Fruit fly (Drosophila melanogaster): ENCODE data around the gene CG3123.

DNA sequence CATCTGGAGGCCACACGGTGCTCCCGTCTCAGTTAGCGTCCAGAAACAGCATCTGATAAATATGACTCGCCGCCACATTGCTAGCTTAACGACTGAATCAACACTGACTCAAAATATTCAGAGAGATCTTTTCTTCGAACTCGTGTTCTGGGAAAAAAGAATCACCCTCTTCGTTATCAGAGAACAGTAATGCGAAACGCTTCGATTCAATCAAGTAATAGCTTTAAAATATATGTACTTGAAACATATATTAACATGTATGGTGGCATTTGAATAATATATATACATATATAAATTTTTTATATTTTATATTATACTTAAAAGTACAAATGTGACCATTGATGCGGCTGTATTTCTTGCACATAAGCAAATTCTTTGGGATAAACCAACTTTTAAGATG is 20.3 kb upstream of the CG3123 start, which contains the start of gene CG18557:
- TF ChIP-seq CG12768 (GFP tag; optimal IDR thresholded peaks at IDR 0.05) (no peak), pad (GFP tag; optimal IDR thresholded peaks at IDR 0.05) (no peak), CG33017 (tag; optimal IDR thresholded peaks at IDR 0.05) (no peak), cnc (optimal IDR thresholded peaks at IDR 0.05) (no peak), kay (GFP tag; ENCODE audit: borderline replicate concordance) (peak; percentile 55), tj (GFP tag; optimal IDR thresholded peaks at IDR 0.05) (no peak), bab1 (GFP tag; optimal IDR thresholded peaks at IDR 0.05) (no peak), CG14711 (tag; optimal IDR thresholded peaks at IDR 0.05) (no peak), CG11617 (GFP tag; optimal IDR thresholded peaks at IDR 0.05) (no peak)
